Worm (Caenorhabditis elegans) whole organism, midembryonic: ENCODE data around the gene Y17G7B.18.

ENCODE experiments used
- cog-1 ChIP-seq: sonication (generic microtip); optimal IDR thresholded peaks from 2 replicates; lab custom pipeline; 2016; ENCODE audit warnings: missing genetic modification characterization, missing compliant biosample characterization
- flt-1 ChIP-seq: fragments of 200-800 bp; sonication (Bioruptor generic); IDR thresholded peaks from 2 replicates; pipeline ENCODE4 v1.3.6; 2022; ENCODE audit warnings: missing genetic modification characterization, missing compliant biosample characterization
- klf-2 ChIP-seq: fragments of 200-800 bp; sonication (Bioruptor generic); conservative IDR thresholded peaks from 2 replicates; pipeline ENCODE4 v1.3.6; 2022; ENCODE audit warnings: missing genetic modification reagents, missing genetic modification characterization, missing compliant biosample characterization
- med-1 ChIP-seq: sonication (generic microtip); optimal IDR thresholded peaks from 2 replicates; lab custom pipeline; 2017; ENCODE audit warnings: missing genetic modification characterization, mild to moderate bottlenecking, missing compliant biosample characterization, antibody characterized with exemption, missing genetic modification reagents; ENCODE audit not compliant: insufficient read depth
- ref-1 ChIP-seq: fragments of 200-800 bp; sonication (Bioruptor generic); conservative IDR thresholded peaks from 2 replicates; pipeline ENCODE4 v1.3.6; 2022; ENCODE audit warnings: missing genetic modification reagents, missing genetic modification characterization, missing compliant biosample characterization
- tab-1 ChIP-seq: fragments of 200-800 bp; sonication (Bioruptor generic); IDR thresholded peaks from 2 replicates; pipeline ENCODE4 v1.3.6; 2022; ENCODE audit warnings: missing genetic modification characterization, missing compliant biosample characterization
- ztf-29 ChIP-seq: fragments of 200-800 bp; sonication (Bioruptor generic); IDR thresholded peaks from 2 replicates; pipeline ENCODE4 v1.3.6; 2022; ENCODE audit warnings: missing genetic modification reagents, missing genetic modification characterization, missing compliant biosample characterization

ce11 chrII:12053486-12053885, 54.2 kb downstream of the Y17G7B.18 start:
- TF ChIP-seq med-1 (GFP tag; lab: Kevin White, UChicago) (no peak), cog-1 (tag; lab: Kevin White, UChicago) (no peak), ref-1 (GFP tag; lab: Robert Waterston, UW) (no peak), flt-1 (GFP tag; lab: Robert Waterston, UW) (no peak), tab-1 (GFP tag; lab: Robert Waterston, UW) (no peak), klf-2 (GFP tag; lab: Robert Waterston, UW) (no peak), ztf-29 (GFP tag; lab: Robert Waterston, UW) (no peak)
